1 fruit fly cellular context compared by ENCODE assay signal in genomic region chr3R:21151090-21151870, dm6.
TF ChIP-seq lines count a peak whose summit lies in the region.

No protein-coding gene starts in this region.

TF ChIP-seq in whole organism, embryonic, 481 proteins besides CTCF, POLR2A, EP300 and RAD21 (continued from another document and continues in another):
- TF ChIP-seq CG4360 (GFP tag; IDR thresholded peaks at IDR 0.05; lab: Robert Waterston, UW), result no peak
- no peak for TF ChIP-seq CG3065 (GFP tag; optimal IDR thresholded peaks at IDR 0.05; lab: Kevin White, UChicago)
- TF ChIP-seq Trl (optimal IDR thresholded peaks at IDR 0.05; lab: Kevin White, UChicago), result no peak
- no peak for TF ChIP-seq Trl (GFP tag; optimal IDR thresholded peaks at IDR 0.05; lab: Kevin White, UChicago)
- TF ChIP-seq CG7839 (tag; optimal IDR thresholded peaks at IDR 0.05; lab: Kevin White, UChicago), result peak; percentile 62
- no peak for TF ChIP-seq zf30C (GFP tag; optimal IDR thresholded peaks at IDR 0.05; lab: Kevin White, UChicago)
- TF ChIP-seq CG7963 (GFP tag; IDR thresholded peaks at IDR 0.05; lab: Robert Waterston, UW; ENCODE audit: partially characterized antibody), result no peak
- peak; percentile 66 for TF ChIP-seq CG17328 (GFP tag; IDR thresholded peaks at IDR 0.05; lab: Robert Waterston, UW)
- TF ChIP-seq CG6854 (GFP tag; optimal IDR thresholded peaks at IDR 0.05; lab: Kevin White, UChicago), result peak; percentile 14
- peak; percentile 55 for TF ChIP-seq CG12659 (GFP tag; optimal IDR thresholded peaks at IDR 0.05; lab: Kevin White, UChicago)
- TF ChIP-seq ems (GFP tag; optimal IDR thresholded peaks at IDR 0.05; lab: Kevin White, UChicago), result peak; percentile 4
- peak; percentile 52 for TF ChIP-seq CG31224 (GFP tag; IDR thresholded peaks at IDR 0.05; lab: Robert Waterston, UW)
- TF ChIP-seq CG7357 (GFP tag; IDR thresholded peaks at IDR 0.05; lab: Robert Waterston, UW), result 0 out of 3 replicates have a peak, but pooled peaks have one; percentile 23
- TF ChIP-seq gem (tag; optimal IDR thresholded peaks at IDR 0.05; lab: Kevin White, UChicago), result peak; percentile 72
- no peak for TF ChIP-seq sc (optimal IDR thresholded peaks at IDR 0.05; lab: Kevin White, UChicago)
- no peak for TF ChIP-seq sc (GFP tag; optimal IDR thresholded peaks at IDR 0.05; lab: Kevin White, UChicago)
- TF ChIP-seq Sry-δ (GFP tag; optimal IDR thresholded peaks at IDR 0.05; lab: Kevin White, UChicago), result no peak
- TF ChIP-seq ham (GFP tag; IDR thresholded peaks at IDR 0.05; lab: Robert Waterston, UW), result no peak
- TF ChIP-seq Dip2 (GFP tag; IDR thresholded peaks at IDR 0.05; lab: Robert Waterston, UW), result no peak
- peak; percentile 6 for TF ChIP-seq CG9609 (GFP tag; optimal IDR thresholded peaks at IDR 0.05; lab: Kevin White, UChicago)
- TF ChIP-seq pan (optimal IDR thresholded peaks at IDR 0.05; lab: Kevin White, UChicago), result no peak
- peak in 1 of 2 experiments; percentile 79 for TF ChIP-seq pan (GFP tag; optimal IDR thresholded peaks at IDR 0.05 in 1 of 2, IDR thresholded peaks at IDR 0.05 in 1 of 2)
- TF ChIP-seq CG5245 (GFP tag; optimal IDR thresholded peaks at IDR 0.05; lab: Kevin White, UChicago), result no peak
- TF ChIP-seq exex (tag; optimal IDR thresholded peaks at IDR 0.05; lab: Kevin White, UChicago), result peak; percentile 72
- peak; percentile 77 for TF ChIP-seq CG15269 (tag; optimal IDR thresholded peaks at IDR 0.05; lab: Kevin White, UChicago)
- TF ChIP-seq cwo (GFP tag; optimal IDR thresholded peaks at IDR 0.05; lab: Kevin White, UChicago), result peak; percentile 83
- TF ChIP-seq ftz-f1 (GFP tag; optimal IDR thresholded peaks at IDR 0.05; lab: Kevin White, UChicago), result no peak
- TF ChIP-seq dpn (GFP tag; optimal IDR thresholded peaks at IDR 0.05; lab: Kevin White, UChicago), result peak; percentile 33 to 51
- no peak for TF ChIP-seq vnd (GFP tag; IDR thresholded peaks at IDR 0.05; lab: Robert Waterston, UW; ENCODE audit: partially characterized antibody)
- no peak for TF ChIP-seq pzg (GFP tag; optimal IDR thresholded peaks at IDR 0.05; lab: Kevin White, UChicago)
- no peak for TF ChIP-seq E2f1 (GFP tag; IDR thresholded peaks at IDR 0.05; lab: Robert Waterston, UW)
- peak; percentile 69 for TF ChIP-seq Hmr (GFP tag; optimal IDR thresholded peaks at IDR 0.05; lab: Kevin White, UChicago)
- TF ChIP-seq CG11093 (GFP tag; IDR thresholded peaks at IDR 0.05; lab: Robert Waterston, UW), result no peak
- no peak for TF ChIP-seq CG17912 (GFP tag; optimal IDR thresholded peaks at IDR 0.05; lab: Kevin White, UChicago)
- no peak for TF ChIP-seq CG31388 (GFP tag; optimal IDR thresholded peaks at IDR 0.05; lab: Kevin White, UChicago)
- peak; percentile 2 to 55 for TF ChIP-seq Pdp1 (GFP tag; optimal IDR thresholded peaks at IDR 0.05; lab: Kevin White, UChicago)
- TF ChIP-seq CG6272 (GFP tag; IDR thresholded peaks at IDR 0.05; lab: Robert Waterston, UW), result no peak
- TF ChIP-seq CG10565 (GFP tag; optimal IDR thresholded peaks at IDR 0.05; lab: Kevin White, UChicago), result no peak
- TF ChIP-seq abd-A (tag; optimal IDR thresholded peaks at IDR 0.05; lab: Kevin White, UChicago), result no peak
- no peak for TF ChIP-seq jing (GFP tag; optimal IDR thresholded peaks at IDR 0.05; lab: Kevin White, UChicago)
- no peak for TF ChIP-seq chn (GFP tag; optimal IDR thresholded peaks at IDR 0.05; lab: Kevin White, UChicago)
- peak; percentile 9 for TF ChIP-seq Dip3 (GFP tag; optimal IDR thresholded peaks at IDR 0.05; lab: Kevin White, UChicago)
- TF ChIP-seq Sry-β (GFP tag; optimal IDR thresholded peaks at IDR 0.05; lab: Kevin White, UChicago), result no peak
- no peak for TF ChIP-seq peb (GFP tag; IDR thresholded peaks at IDR 0.05; lab: Robert Waterston, UW)
- TF ChIP-seq CG8388 (GFP tag; optimal IDR thresholded peaks at IDR 0.05; lab: Kevin White, UChicago), result peak; percentile 45
- peak; percentile 59 for TF ChIP-seq gro (GFP tag; optimal IDR thresholded peaks at IDR 0.05; lab: Kevin White, UChicago)
- TF ChIP-seq ac (GFP tag; optimal IDR thresholded peaks at IDR 0.05; lab: Kevin White, UChicago), result no peak
- peak; percentile 2 for TF ChIP-seq Myb (GFP tag; optimal IDR thresholded peaks at IDR 0.05; lab: Kevin White, UChicago)
- 0 out of 2 replicates have a peak, but pooled peaks have one; percentile 36 for TF ChIP-seq CG4730 (GFP tag; IDR thresholded peaks at IDR 0.05; lab: Robert Waterston, UW)
- peak; percentile 55 for TF ChIP-seq lilli (GFP tag; optimal IDR thresholded peaks at IDR 0.05; lab: Kevin White, UChicago)
- TF ChIP-seq MESR4 (GFP tag; optimal IDR thresholded peaks at IDR 0.05; lab: Kevin White, UChicago), result no peak
- TF ChIP-seq NFAT (GFP tag; IDR thresholded peaks at IDR 0.05; lab: Robert Waterston, UW), result no peak
- TF ChIP-seq bab2 (GFP tag; optimal IDR thresholded peaks at IDR 0.05; lab: Kevin White, UChicago), result peak; percentile 68
- TF ChIP-seq grau (tag; optimal IDR thresholded peaks at IDR 0.05; lab: Kevin White, UChicago), result peak; percentile 76
- TF ChIP-seq CG8944 (GFP tag; optimal IDR thresholded peaks at IDR 0.05; lab: Kevin White, UChicago), result no peak
- peak; percentile 56 for TF ChIP-seq CG12155 (GFP tag; optimal IDR thresholded peaks at IDR 0.05; lab: Kevin White, UChicago)
- no peak for TF ChIP-seq CG4707 (GFP tag; optimal IDR thresholded peaks at IDR 0.05; lab: Kevin White, UChicago)
- no peak for TF ChIP-seq CG15011 (GFP tag; optimal IDR thresholded peaks at IDR 0.05; lab: Kevin White, UChicago)
- TF ChIP-seq CG30403 (GFP tag; optimal IDR thresholded peaks at IDR 0.05; lab: Kevin White, UChicago), result peak; percentile 62
- peak; percentile 67 for TF ChIP-seq CG11695 (GFP tag; IDR thresholded peaks at IDR 0.05; lab: Robert Waterston, UW)
- no peak for TF ChIP-seq CG13775 (GFP tag; optimal IDR thresholded peaks at IDR 0.05; lab: Kevin White, UChicago)
- no peak for TF ChIP-seq CG6175 (GFP tag; IDR thresholded peaks at IDR 0.05; lab: Robert Waterston, UW)
- TF ChIP-seq vvl (GFP tag; IDR thresholded peaks at IDR 0.05; lab: Robert Waterston, UW), result peak; percentile 78
- TF ChIP-seq danr (GFP tag; IDR thresholded peaks at IDR 0.05; lab: Robert Waterston, UW), result no peak
- no peak for TF ChIP-seq fru (optimal IDR thresholded peaks at IDR 0.05; lab: Kevin White, UChicago)
- TF ChIP-seq cato (GFP tag; optimal IDR thresholded peaks at IDR 0.05; lab: Kevin White, UChicago; ENCODE audit: borderline replicate concordance), result no peak
- TF ChIP-seq CG8478 (optimal IDR thresholded peaks at IDR 0.05; lab: Kevin White, UChicago), result no peak
- 0 out of 2 replicates have a peak, but pooled peaks have one; percentile 41 for TF ChIP-seq CG14441 (GFP tag; IDR thresholded peaks at IDR 0.05; lab: Robert Waterston, UW)
- TF ChIP-seq CG7271 (tag; optimal IDR thresholded peaks at IDR 0.05; lab: Kevin White, UChicago), result no peak
- peak; percentile 72 for TF ChIP-seq CG10543 (GFP tag; optimal IDR thresholded peaks at IDR 0.05; lab: Kevin White, UChicago)
- TF ChIP-seq Bteb2 (GFP tag; optimal IDR thresholded peaks at IDR 0.05; lab: Kevin White, UChicago), result peak; percentile 45
- TF ChIP-seq D19B (GFP tag; optimal IDR thresholded peaks at IDR 0.05; lab: Kevin White, UChicago), result peak; percentile 37
- peak; percentile 51 for TF ChIP-seq CG10209 (GFP tag; optimal IDR thresholded peaks at IDR 0.05; lab: Kevin White, UChicago)
- TF ChIP-seq stwl (tag; optimal IDR thresholded peaks at IDR 0.05; lab: Kevin White, UChicago), result no peak
- peak; percentile 55 for TF ChIP-seq caup (GFP tag; optimal IDR thresholded peaks at IDR 0.05; lab: Kevin White, UChicago; ENCODE audit: severe bottlenecking)
- no peak for TF ChIP-seq knrl (GFP tag; IDR thresholded peaks at IDR 0.05; lab: Robert Waterston, UW; ENCODE audit: partially characterized antibody)
- TF ChIP-seq Elba2 (GFP tag; optimal IDR thresholded peaks at IDR 0.05; lab: Kevin White, UChicago), result no peak
- TF ChIP-seq CrebB (tag; optimal IDR thresholded peaks at IDR 0.05; lab: Kevin White, UChicago), result peak; percentile 4
- no peak for TF ChIP-seq CG2875 (GFP tag; optimal IDR thresholded peaks at IDR 0.05; lab: Kevin White, UChicago)
- TF ChIP-seq CG10959 (GFP tag; IDR thresholded peaks at IDR 0.05; lab: Robert Waterston, UW), result 0 out of 2 replicates have a peak, but pooled peaks have one; percentile 4
- peak; percentile 4 for TF ChIP-seq nerfin-1 (tag; optimal IDR thresholded peaks at IDR 0.05; lab: Kevin White, UChicago)
- TF ChIP-seq Sox100B (GFP tag; optimal IDR thresholded peaks at IDR 0.05; lab: Kevin White, UChicago), result peak; percentile 47
- no peak for TF ChIP-seq toy (GFP tag; IDR thresholded peaks at IDR 0.05; lab: Robert Waterston, UW)
- no peak for TF ChIP-seq CG12744 (GFP tag; optimal IDR thresholded peaks at IDR 0.05; lab: Kevin White, UChicago)
- no peak for TF ChIP-seq yki (optimal IDR thresholded peaks at IDR 0.05; lab: Kevin White, UChicago)
- TF ChIP-seq org-1 (GFP tag; optimal IDR thresholded peaks at IDR 0.05; lab: Kevin White, UChicago), result no peak
- no peak for TF ChIP-seq pita (GFP tag; optimal IDR thresholded peaks at IDR 0.05; lab: Kevin White, UChicago)
- peak; percentile 50; the same call in 1 of the 3 replicates for TF ChIP-seq B-H1 (GFP tag; IDR thresholded peaks at IDR 0.05; lab: Robert Waterston, UW)
- peak; percentile 75 for TF ChIP-seq CG12769 (tag; optimal IDR thresholded peaks at IDR 0.05; lab: Kevin White, UChicago)
- no peak for TF ChIP-seq odd (GFP tag; optimal IDR thresholded peaks at IDR 0.05; lab: Kevin White, UChicago)
- TF ChIP-seq nmo (GFP tag; optimal IDR thresholded peaks at IDR 0.05; lab: Kevin White, UChicago), result peak; percentile 12
- no peak for TF ChIP-seq sug (tag; optimal IDR thresholded peaks at IDR 0.05; lab: Kevin White, UChicago)
- TF ChIP-seq onecut (GFP tag; IDR thresholded peaks at IDR 0.05; lab: Robert Waterston, UW), result no peak
- TF ChIP-seq pros (GFP tag; optimal IDR thresholded peaks at IDR 0.05; lab: Kevin White, UChicago), result no peak
- peak; percentile 63; the same call in 1 of the 2 replicates for TF ChIP-seq Atf6 (GFP tag; IDR thresholded peaks at IDR 0.05; lab: Robert Waterston, UW)
- peak; percentile 18 for TF ChIP-seq CG31365 (tag; optimal IDR thresholded peaks at IDR 0.05; lab: Kevin White, UChicago)
- TF ChIP-seq wor (GFP tag; IDR thresholded peaks at IDR 0.05; lab: Robert Waterston, UW), result no peak
- TF ChIP-seq CG30020 (tag; optimal IDR thresholded peaks at IDR 0.05; lab: Kevin White, UChicago), result no peak
- TF ChIP-seq CG16863 (GFP tag; optimal IDR thresholded peaks at IDR 0.05; lab: Kevin White, UChicago), result peak; percentile 6
- peak; percentile 6 for TF ChIP-seq D19A (tag; optimal IDR thresholded peaks at IDR 0.05; lab: Kevin White, UChicago)
- no peak for TF ChIP-seq psq (GFP tag; optimal IDR thresholded peaks at IDR 0.05; lab: Kevin White, UChicago)
- TF ChIP-seq oc (tag; optimal IDR thresholded peaks at IDR 0.05; lab: Kevin White, UChicago), result no peak
- no peak for TF ChIP-seq Awh (GFP tag; IDR thresholded peaks at IDR 0.05; lab: Robert Waterston, UW)
- TF ChIP-seq CG10431 (GFP tag; optimal IDR thresholded peaks at IDR 0.05; lab: Kevin White, UChicago), result no peak
- no peak for TF ChIP-seq hkb (optimal IDR thresholded peaks at IDR 0.05; lab: Kevin White, UChicago)
- peak; percentile 76 for TF ChIP-seq hkb (GFP tag; IDR thresholded peaks at IDR 0.05; lab: Robert Waterston, UW)
- TF ChIP-seq Chrac-16 (GFP tag; optimal IDR thresholded peaks at IDR 0.05; lab: Kevin White, UChicago), result peak; percentile 54
- TF ChIP-seq CG8765 (GFP tag; IDR thresholded peaks at IDR 0.05; lab: Robert Waterston, UW), result no peak
- TF ChIP-seq bigmax (GFP tag; optimal IDR thresholded peaks at IDR 0.05; lab: Kevin White, UChicago), result no peak
- no peak for TF ChIP-seq run (tag; optimal IDR thresholded peaks at IDR 0.05; lab: Kevin White, UChicago)
- TF ChIP-seq CG17568 (GFP tag; optimal IDR thresholded peaks at IDR 0.05; lab: Kevin White, UChicago), result peak; percentile 41
- TF ChIP-seq tio (GFP tag; optimal IDR thresholded peaks at IDR 0.05; lab: Kevin White, UChicago), result peak; percentile 49
- TF ChIP-seq TFAM (GFP tag; optimal IDR thresholded peaks at IDR 0.05; lab: Kevin White, UChicago), result no peak
- no peak for TF ChIP-seq dmrt11E (tag; optimal IDR thresholded peaks at IDR 0.05; lab: Kevin White, UChicago)
- TF ChIP-seq klu (GFP tag; IDR thresholded peaks at IDR 0.05; lab: Robert Waterston, UW), result peak; percentile 33; the same call in 1 of the 2 replicates
- TF ChIP-seq sisA (GFP tag; IDR thresholded peaks at IDR 0.05; lab: Robert Waterston, UW), result peak; percentile 52
- TF ChIP-seq slbo (GFP tag; IDR thresholded peaks at IDR 0.05; lab: Robert Waterston, UW), result peak; percentile 77
- TF ChIP-seq trem (tag; optimal IDR thresholded peaks at IDR 0.05; lab: Kevin White, UChicago), result no peak
- no peak for TF ChIP-seq CHES-1-like (GFP tag; optimal IDR thresholded peaks at IDR 0.05; lab: Kevin White, UChicago)
- peak; percentile 40; the same call in 1 of the 2 replicates for TF ChIP-seq ranshi (GFP tag; IDR thresholded peaks at IDR 0.05; lab: Robert Waterston, UW)
- 0 out of 2 replicates have a peak, but pooled peaks have one; percentile 14 for TF ChIP-seq CG11085 (GFP tag; IDR thresholded peaks at IDR 0.05; lab: Robert Waterston, UW)
- TF ChIP-seq Hr51 (GFP tag; optimal IDR thresholded peaks at IDR 0.05; lab: Kevin White, UChicago), result peak in 1 of 2 experiments; percentile 80
- peak; percentile 83 for TF ChIP-seq CG32532 (GFP tag; IDR thresholded peaks at IDR 0.05; lab: Robert Waterston, UW)
- no peak for TF ChIP-seq CG11247 (GFP tag; IDR thresholded peaks at IDR 0.05; lab: Robert Waterston, UW)
- peak; percentile 31 for TF ChIP-seq HmgZ (tag; optimal IDR thresholded peaks at IDR 0.05; lab: Kevin White, UChicago)
- no peak for TF ChIP-seq CG10274 (GFP tag; optimal IDR thresholded peaks at IDR 0.05; lab: Kevin White, UChicago)
- no peak for TF ChIP-seq CG12104 (GFP tag; optimal IDR thresholded peaks at IDR 0.05; lab: Kevin White, UChicago)
- TF ChIP-seq Ravus (GFP tag; IDR thresholded peaks at IDR 0.05; lab: Robert Waterston, UW), result no peak; the same call in 1 of the 2 replicates
- peak; percentile 38 for TF ChIP-seq Blimp-1 (GFP tag; optimal IDR thresholded peaks at IDR 0.05; lab: Kevin White, UChicago)
- peak; percentile 65 for TF ChIP-seq seq (GFP tag; IDR thresholded peaks at IDR 0.05; lab: Robert Waterston, UW)
- TF ChIP-seq CG4328 (GFP tag; optimal IDR thresholded peaks at IDR 0.05; lab: Kevin White, UChicago), result no peak
- peak; percentile 23 for TF ChIP-seq CG6683 (GFP tag; optimal IDR thresholded peaks at IDR 0.05; lab: Kevin White, UChicago)
- TF ChIP-seq CG10979 (tag; optimal IDR thresholded peaks at IDR 0.05; lab: Kevin White, UChicago), result peak; percentile 4
- peak; percentile 39 for TF ChIP-seq CG1233 (GFP tag; optimal IDR thresholded peaks at IDR 0.05; lab: Kevin White, UChicago)
- TF ChIP-seq Oli (tag; optimal IDR thresholded peaks at IDR 0.05; lab: Kevin White, UChicago), result peak; percentile 45
